Worm (Caenorhabditis elegans) whole organism, L1 larva: ENCODE results near the gene unc-82.

Experiments used
- C04F5.9 ChIP-seq: sonication (generic microtip); optimal IDR thresholded peaks from 2 replicates; lab custom pipeline; 2016; ENCODE audit warnings: missing genetic modification characterization, missing compliant biosample characterization
- C34B4.2 ChIP-seq: sonication (generic microtip); optimal IDR thresholded peaks from 2 replicates; lab custom pipeline; 2017; ENCODE audit warnings: mild to moderate bottlenecking, missing genetic modification characterization, missing compliant biosample characterization
- F16B12.6 ChIP-seq: fragments of 150-350 bp; optimal IDR thresholded peaks from 2 replicates; lab custom pipeline; 2014; ENCODE audit warnings: missing biosample characterization, missing genetic modification characterization
- Y116A8C.19 ChIP-seq: sonication (generic microtip); optimal IDR thresholded peaks from 2 replicates; lab custom pipeline; 2016; ENCODE audit warnings: missing compliant biosample characterization, missing genetic modification characterization, borderline replicate concordance
- aha-1 ChIP-seq: fragments of 150-350 bp; optimal IDR thresholded peaks from 2 replicates; lab custom pipeline; 2014; ENCODE audit warnings: missing biosample characterization, missing genetic modification characterization
- alr-1 ChIP-seq: fragments of 200-800 bp; sonication (Bioruptor generic); optimal IDR thresholded peaks from 2 replicates; lab custom pipeline; 2018; ENCODE audit warnings: borderline replicate concordance, mild to moderate bottlenecking, missing genetic modification characterization, missing compliant biosample characterization
- aly-2 ChIP-seq: fragments of 150-350 bp; optimal IDR thresholded peaks from 2 replicates; lab custom pipeline; 2014; ENCODE audit warnings: missing biosample characterization, missing genetic modification characterization
- ama-1 ChIP-seq: fragments of 150-350 bp; optimal IDR thresholded peaks from 2 replicates; lab custom pipeline; 2014
- blmp-1 ChIP-seq: fragments of 150-350 bp; optimal IDR thresholded peaks from 2 replicates; lab custom pipeline; 2014; ENCODE audit warnings: missing biosample characterization, missing genetic modification characterization
- ceh-63 ChIP-seq: fragments of 200-800 bp; sonication (Bioruptor generic); optimal IDR thresholded peaks from 2 replicates; lab custom pipeline; 2018; ENCODE audit warnings: mild to moderate bottlenecking, missing genetic modification characterization, missing compliant biosample characterization
- ceh-82 ChIP-seq, 3 experiments: fragments of 150-350 bp in 1 of 3; sonication (generic microtip) in 2 of 3; optimal IDR thresholded peaks; 2 replicates each; lab custom pipeline; 2014 to 2017; ENCODE audit warnings: missing biosample characterization in 3 of 3, missing genetic modification characterization in 3 of 3
- ceh-88 ChIP-seq: fragments of 200-800 bp; sonication (Bioruptor generic); IDR thresholded peaks from 2 replicates; pipeline ENCODE4 v1.3.6; 2022; ENCODE audit warnings: missing genetic modification characterization, missing compliant biosample characterization
- ceh-90 ChIP-seq: sonication (generic microtip); optimal IDR thresholded peaks from 2 replicates; lab custom pipeline; 2016; ENCODE audit warnings: missing genetic modification characterization, missing compliant biosample characterization
- ces-1 ChIP-seq: fragments of 150-350 bp; optimal IDR thresholded peaks from 2 replicates; lab custom pipeline; 2014; ENCODE audit warnings: missing biosample characterization, missing genetic modification reagents, missing genetic modification characterization
- dpl-1 ChIP-seq, 3 experiments: fragments of 150-350 bp in 2 of 3; sonication (generic microtip) in 1 of 3; optimal IDR thresholded peaks; 2 replicates each; lab custom pipeline; 2014 to 2017; ENCODE audit warnings: missing biosample characterization in 3 of 3, missing genetic modification characterization in 3 of 3, missing genetic modification reagents in 3 of 3
- efl-1 ChIP-seq, 4 experiments: fragments of 150-350 bp; optimal IDR thresholded peaks in 3 of 4; peaks in 1 of 4; 1 replicate in 1 of 4; 2 replicates in 3 of 4; lab custom pipeline; 2014; ENCODE audit warnings: missing biosample characterization in 2 of 4, missing genetic modification characterization in 2 of 4, missing genetic modification reagents in 2 of 4
- elt-2 ChIP-seq: sonication (generic microtip); optimal IDR thresholded peaks from 2 replicates; lab custom pipeline; 2016; ENCODE audit warnings: missing genetic modification characterization, mild to moderate bottlenecking, inconsistent platforms, missing compliant biosample characterization, missing genetic modification reagents
- elt-3 ChIP-seq, 6 experiments: fragments of 150-350 bp in 1 of 6; sonication (generic microtip); optimal IDR thresholded peaks; 2 replicates each; lab custom pipeline; 2017 to 2018; ENCODE audit warnings: missing biosample characterization in 6 of 6, missing genetic modification characterization in 6 of 6, inconsistent platforms in 1 of 6
- ets-5 ChIP-seq: fragments of 200-800 bp; sonication (Bioruptor generic); IDR thresholded peaks from 2 replicates; pipeline ENCODE4 v1.3.6; 2022; ENCODE audit warnings: missing genetic modification characterization, missing compliant biosample characterization
- fkh-8 ChIP-seq: sonication (generic microtip); optimal IDR thresholded peaks from 2 replicates; lab custom pipeline; 2016; ENCODE audit warnings: mild to moderate bottlenecking, missing genetic modification characterization, missing compliant biosample characterization
- fos-1 ChIP-seq: fragments of 150-350 bp; optimal IDR thresholded peaks from 2 replicates; lab custom pipeline; 2014; ENCODE audit warnings: missing biosample characterization, missing genetic modification characterization
- hlh-4 ChIP-seq: sonication (generic microtip); optimal IDR thresholded peaks from 2 replicates; lab custom pipeline; 2016; ENCODE audit warnings: mild to moderate bottlenecking, missing genetic modification characterization, missing compliant biosample characterization
- isw-1 ChIP-seq: fragments of 200-800 bp; sonication (Bioruptor generic); IDR thresholded peaks from 2 replicates; pipeline ENCODE4 v1.3.6; 2022; ENCODE audit warnings: missing genetic modification characterization, missing compliant biosample characterization
- jun-1 ChIP-seq: fragments of 150-350 bp; optimal IDR thresholded peaks from 2 replicates; lab custom pipeline; 2014; ENCODE audit warnings: missing biosample characterization, missing genetic modification reagents, missing genetic modification characterization
- lin-14 ChIP-seq: fragments of 200-800 bp; sonication (Bioruptor generic); optimal IDR thresholded peaks from 2 replicates; lab custom pipeline; 2018; ENCODE audit warnings: mild to moderate bottlenecking, missing genetic modification characterization, moderate library complexity, missing compliant biosample characterization
- lin-39 ChIP-seq: fragments of 150-350 bp; optimal IDR thresholded peaks from 2 replicates; lab custom pipeline; 2014; ENCODE audit warnings: missing biosample characterization, missing genetic modification reagents, missing genetic modification characterization
- lir-3 ChIP-seq: sonication (generic microtip); optimal IDR thresholded peaks from 2 replicates; lab custom pipeline; 2016; ENCODE audit warnings: mild to moderate bottlenecking, missing genetic modification characterization, moderate library complexity, missing compliant biosample characterization; ENCODE audit not compliant: poor library complexity
- lsy-2 ChIP-seq, 2 experiments: fragments of 150-350 bp; optimal IDR thresholded peaks; 2 replicates each; lab custom pipeline; 2014; ENCODE audit warnings: missing biosample characterization in 2 of 2, missing genetic modification characterization in 2 of 2
- mab-9 ChIP-seq: fragments of 200-800 bp; sonication (Bioruptor generic); IDR thresholded peaks from 2 replicates; pipeline ENCODE4 v1.3.6; 2022; ENCODE audit warnings: missing genetic modification reagents, missing genetic modification characterization, missing compliant biosample characterization
- mdl-1 ChIP-seq, 2 experiments: fragments of 150-350 bp; optimal IDR thresholded peaks; 2 replicates each; lab custom pipeline; 2014 to 2017; ENCODE audit warnings: missing biosample characterization in 2 of 2, missing genetic modification characterization in 2 of 2, inconsistent platforms in 1 of 2
- nhr-11 ChIP-seq: fragments of 150-350 bp; optimal IDR thresholded peaks from 2 replicates; lab custom pipeline; 2014; ENCODE audit warnings: missing biosample characterization, missing genetic modification characterization
- nhr-12 ChIP-seq: sonication (generic microtip); optimal IDR thresholded peaks from 2 replicates; lab custom pipeline; 2017; ENCODE audit warnings: missing biosample characterization, missing genetic modification characterization
- nhr-47 ChIP-seq: sonication (generic microtip); optimal IDR thresholded peaks from 2 replicates; lab custom pipeline; 2016; ENCODE audit warnings: mild to moderate bottlenecking, missing genetic modification characterization, moderate library complexity, missing compliant biosample characterization
- nhr-76 ChIP-seq: sonication (generic microtip); optimal IDR thresholded peaks from 2 replicates; lab custom pipeline; 2017; ENCODE audit warnings: missing biosample characterization, missing genetic modification characterization
- nhr-84 ChIP-seq: sonication (generic microtip); optimal IDR thresholded peaks from 2 replicates; lab custom pipeline; 2017; ENCODE audit warnings: missing biosample characterization, missing genetic modification characterization
- nhr-85 ChIP-seq: sonication (generic microtip); peaks from one replicate; lab custom pipeline; 2016; ENCODE audit warnings: missing genetic modification characterization, inconsistent platforms, missing compliant biosample characterization
- nhr-90 ChIP-seq: sonication (generic microtip); optimal IDR thresholded peaks from 2 replicates; lab custom pipeline; 2016; ENCODE audit warnings: mild to moderate bottlenecking, missing genetic modification characterization, missing compliant biosample characterization; ENCODE audit not compliant: poor library complexity
- pag-3 ChIP-seq: sonication (generic microtip); optimal IDR thresholded peaks from 2 replicates; lab custom pipeline; 2017; ENCODE audit warnings: missing genetic modification characterization, mild to moderate bottlenecking, missing compliant biosample characterization, antibody characterized with exemption, borderline replicate concordance; ENCODE audit not compliant: insufficient read depth
- pax-3 ChIP-seq: fragments of 200-800 bp; sonication (Bioruptor generic); optimal IDR thresholded peaks from 2 replicates; lab custom pipeline; 2018; ENCODE audit warnings: mild to moderate bottlenecking, missing genetic modification characterization, moderate library complexity, missing compliant biosample characterization
- pqm-1 ChIP-seq: sonication (generic microtip); optimal IDR thresholded peaks from 3 replicates; lab custom pipeline; 2017; ENCODE audit warnings: missing biosample characterization, missing genetic modification characterization
- rnt-1 ChIP-seq: sonication (generic microtip); optimal IDR thresholded peaks from 2 replicates; lab custom pipeline; 2016; ENCODE audit warnings: mild to moderate bottlenecking, missing genetic modification characterization, moderate library complexity, missing compliant biosample characterization
- snpc-4 ChIP-seq: fragments of 150-350 bp; optimal IDR thresholded peaks from 2 replicates; lab custom pipeline; 2014; ENCODE audit warnings: missing biosample characterization, missing genetic modification characterization
- sup-37 ChIP-seq: fragments of 200-800 bp; sonication (Bioruptor generic); optimal IDR thresholded peaks from 2 replicates; lab custom pipeline; 2018; ENCODE audit warnings: mild to moderate bottlenecking, missing genetic modification characterization, missing compliant biosample characterization
- swsn-7 ChIP-seq: sonication (generic microtip); optimal IDR thresholded peaks from 2 replicates; lab custom pipeline; 2016; ENCODE audit warnings: missing genetic modification characterization, missing compliant biosample characterization
- tbx-2 ChIP-seq: sonication (generic microtip); optimal IDR thresholded peaks from 2 replicates; lab custom pipeline; 2016; ENCODE audit warnings: missing genetic modification characterization, missing compliant biosample characterization
- unc-130 ChIP-seq: fragments of 150-350 bp; optimal IDR thresholded peaks from 2 replicates; lab custom pipeline; 2017; ENCODE audit warnings: missing biosample characterization, missing genetic modification characterization, inconsistent platforms
- unc-30 ChIP-seq: sonication (generic microtip); optimal IDR thresholded peaks from 2 replicates; lab custom pipeline; 2017; ENCODE audit warnings: missing biosample characterization, missing genetic modification characterization
- unc-62 ChIP-seq: fragments of 150-350 bp; optimal IDR thresholded peaks from 2 replicates; lab custom pipeline; 2014; ENCODE audit warnings: missing biosample characterization, missing genetic modification reagents, missing genetic modification characterization
- vab-15 ChIP-seq: sonication (generic microtip); optimal IDR thresholded peaks from 2 replicates; lab custom pipeline; 2017; ENCODE audit warnings: missing genotype, mild to moderate bottlenecking, missing genetic modification characterization, missing compliant biosample characterization
- xbp-1 ChIP-seq: sonication (generic microtip); optimal IDR thresholded peaks from 2 replicates; lab custom pipeline; 2016; ENCODE audit warnings: missing genetic modification characterization, missing compliant biosample characterization
- zag-1 ChIP-seq: fragments of 150-350 bp; optimal IDR thresholded peaks from 2 replicates; lab custom pipeline; 2014; ENCODE audit warnings: missing biosample characterization, missing genetic modification characterization
- ztf-11 ChIP-seq, 2 experiments: sonication (generic microtip); optimal IDR thresholded peaks; 2 replicates each; lab custom pipeline; 2016 to 2017; ENCODE audit warnings: missing genetic modification characterization in 2 of 2, missing biosample characterization in 1 of 2, missing compliant biosample characterization in 1 of 2
- ztf-4 ChIP-seq: fragments of 150-350 bp; optimal IDR thresholded peaks from 2 replicates; lab custom pipeline; 2014; ENCODE audit warnings: missing biosample characterization, missing genetic modification characterization

The unc-82 gene

ce11 chrIV:7402077-7402476, 22.2 kb upstream of the unc-82 start (continued):
- TF ChIP-seq hlh-4 (tag; lab: Kevin White, UChicago) (no peak), pax-3 (tag; lab: Kevin White, UChicago) (peak; percentile 32), nhr-85 (tag; lab: Kevin White, UChicago) (no peak), aha-1 (tag; lab: Kevin White, UChicago) (no peak), C34B4.2 (tag; lab: Kevin White, UChicago) (no peak), unc-30 (tag; lab: Kevin White, UChicago) (no peak), nhr-84 (tag; lab: Kevin White, UChicago) (no peak), pqm-1 (no peak), ceh-63 (GFP tag; lab: Kevin White, UChicago) (no peak), mab-9 (GFP tag; lab: Robert Waterston, UW) (0 out of 2 replicates have a peak, but pooled peaks have one; percentile 18), blmp-1 (tag; lab: Kevin White, UChicago) (no peak), ama-1 (lab: Kevin White, UChicago) (no peak), elt-2 (no peak), xbp-1 (tag; lab: Kevin White, UChicago) (peak; percentile 62), ztf-4 (tag; lab: Kevin White, UChicago) (peak; percentile 40), jun-1 (peak; percentile 60), lir-3 (tag; lab: Kevin White, UChicago) (peak; percentile 10), fkh-8 (peak; percentile 86), unc-130 (tag; lab: Kevin White, UChicago) (no peak), F16B12.6 (no peak), zag-1 (tag; lab: Kevin White, UChicago) (peak; percentile 40), lsy-2 (tag; optimal IDR thresholded peaks at IDR 0.05; lab: Kevin White, UChicago) (peak; percentile 43 to 82), isw-1 (GFP tag; lab: Robert Waterston, UW) (peak; percentile 69), snpc-4 (tag; lab: Kevin White, UChicago) (peak; percentile 4), dpl-1 (GFP tag; optimal IDR thresholded peaks at IDR 0.05; lab: Kevin White, UChicago) (no peak), aly-2 (no peak), alr-1 (tag; lab: Kevin White, UChicago) (no peak), fos-1 (peak; percentile 70), nhr-76 (tag; lab: Kevin White, UChicago) (no peak), ceh-88 (GFP tag; lab: Robert Waterston, UW) (no peak), pag-3 (tag; lab: Kevin White, UChicago) (no peak), lin-39 (tag; lab: Kevin White, UChicago) (no peak), sup-37 (no peak), nhr-11 (tag; lab: Kevin White, UChicago) (no peak), rnt-1 (tag; lab: Kevin White, UChicago) (peak; percentile 58), swsn-7 (peak; percentile 82), ceh-90 (no peak), ets-5 (GFP tag; lab: Robert Waterston, UW) (no peak), C04F5.9 (tag; lab: Kevin White, UChicago) (no peak), ceh-82 (tag; optimal IDR thresholded peaks at IDR 0.05; lab: Kevin White, UChicago) (peak; percentile 55 to 88 (median 69)), nhr-12 (tag; lab: Kevin White, UChicago) (no peak), nhr-47 (tag; lab: Kevin White, UChicago) (peak; percentile 83), efl-1 (optimal IDR thresholded peaks at IDR 0.05; lab: Kevin White, UChicago) (peak; percentile 39 to 56), efl-1 (GFP tag; optimal IDR thresholded peaks at IDR 0.05 in 1 of 2; lab: Kevin White, UChicago) (peak in 1 of 2 experiments; percentile 30), mdl-1 (tag; optimal IDR thresholded peaks at IDR 0.05; lab: Kevin White, UChicago) (no peak), Y116A8C.19 (no peak), nhr-90 (tag; lab: Kevin White, UChicago) (no peak), ces-1 (GFP tag; lab: Kevin White, UChicago) (no peak), elt-3 (tag; optimal IDR thresholded peaks at IDR 0.05; lab: Kevin White, UChicago) (no peak), tbx-2 (tag; lab: Kevin White, UChicago) (peak; percentile 83), unc-62 (GFP tag; lab: Kevin White, UChicago) (no peak), vab-15 (tag; lab: Kevin White, UChicago) (no peak), ztf-11 (tag; optimal IDR thresholded peaks at IDR 0.05; lab: Kevin White, UChicago) (no peak), lin-14 (peak; percentile 96)
